Worm (Caenorhabditis elegans) whole organism, L4 larva: ENCODE measurements around the gene pals-22.

Experiments
- D1046.2 ChIP-seq: fragments of 200-800 bp; sonication (Bioruptor generic); IDR thresholded peaks from 2 replicates; pipeline ENCODE4 v1.3.6; 2022; ENCODE audit warnings: missing genetic modification characterization, missing compliant biosample characterization
- R02D3.7 ChIP-seq: fragments of 150-350 bp; sonication (generic microtip); optimal IDR thresholded peaks from 3 replicates; lab custom pipeline; 2014; ENCODE audit warnings: missing biosample characterization, missing genetic modification characterization
- ama-1 ChIP-seq: fragments of 150-350 bp; optimal IDR thresholded peaks from 2 replicates; lab custom pipeline; 2014; ENCODE audit warnings: inconsistent platforms, mixed read lengths
- ceh-82 ChIP-seq: sonication (generic microtip); optimal IDR thresholded peaks from 2 replicates; lab custom pipeline; 2017; ENCODE audit warnings: missing biosample characterization, missing genetic modification characterization
- daf-19 ChIP-seq: fragments of 200-800 bp; sonication (Bioruptor generic); conservative IDR thresholded peaks from 2 replicates; pipeline ENCODE4 v1.3.6; 2022; ENCODE audit warnings: missing genetic modification characterization, missing compliant biosample characterization
- fos-1 ChIP-seq: fragments of 150-350 bp; optimal IDR thresholded peaks from 2 replicates; lab custom pipeline; 2014; ENCODE audit warnings: missing biosample characterization, missing genetic modification characterization
- lin-13 ChIP-seq: fragments of 150-350 bp; optimal IDR thresholded peaks from 2 replicates; lab custom pipeline; 2014; ENCODE audit warnings: missing biosample characterization, missing genetic modification reagents, missing genetic modification characterization
- madf-9 ChIP-seq: fragments of 200-800 bp; sonication (Bioruptor generic); conservative IDR thresholded peaks from 2 replicates; pipeline ENCODE4 v1.3.6; 2022; ENCODE audit warnings: missing genetic modification reagents, missing genetic modification characterization, missing compliant biosample characterization
- mdl-1 ChIP-seq, 2 experiments: fragments of 150-350 bp in 1 of 2; sonication (generic microtip) in 1 of 2; optimal IDR thresholded peaks; 2 replicates each; lab custom pipeline; 2014 to 2017; ENCODE audit warnings: missing biosample characterization in 2 of 2, missing genetic modification characterization in 2 of 2
- unc-130 ChIP-seq: sonication (generic microtip); optimal IDR thresholded peaks from 2 replicates; lab custom pipeline; 2016; ENCODE audit warnings: missing genetic modification reagents, missing genetic modification characterization, missing compliant biosample characterization

DNA sequence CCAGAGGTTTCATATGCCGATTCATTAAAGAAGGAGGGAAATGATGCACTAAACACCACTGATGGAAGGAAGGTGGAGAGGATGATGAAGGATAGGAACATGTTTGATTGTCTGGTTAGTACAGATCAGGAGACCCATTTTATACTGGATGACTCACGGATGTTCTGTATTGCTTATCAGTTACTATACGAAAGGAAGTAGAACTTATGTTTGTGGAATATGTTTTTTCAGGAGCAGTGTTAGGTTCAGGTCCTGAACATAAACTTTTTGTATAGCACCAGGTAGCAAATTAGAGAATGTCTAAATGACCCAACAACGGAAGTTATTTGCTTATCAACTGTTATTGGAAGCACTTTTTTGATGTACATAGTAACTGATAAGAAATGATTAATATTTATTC is 43.5 kb downstream of the pals-22 start, which contains the start of gene clec-148:
- TF ChIP-seq fos-1 (tag; lab: Kevin White, UChicago) (no peak), lin-13 (no peak), mdl-1 (tag; optimal IDR thresholded peaks at IDR 0.05; lab: Kevin White, UChicago) (no peak), madf-9 (no peak), R02D3.7 (tag; lab: Kevin White, UChicago) (no peak), unc-130 (GFP tag; lab: Kevin White, UChicago) (no peak), daf-19 (GFP tag; lab: Robert Waterston, UW) (no peak), ama-1 (lab: Kevin White, UChicago) (no peak), ceh-82 (tag; lab: Kevin White, UChicago) (no peak), D1046.2 (GFP tag; lab: Robert Waterston, UW) (no peak)
